Worm (Caenorhabditis elegans): ENCODE measurements around the gene C36C9.12.

DNA sequence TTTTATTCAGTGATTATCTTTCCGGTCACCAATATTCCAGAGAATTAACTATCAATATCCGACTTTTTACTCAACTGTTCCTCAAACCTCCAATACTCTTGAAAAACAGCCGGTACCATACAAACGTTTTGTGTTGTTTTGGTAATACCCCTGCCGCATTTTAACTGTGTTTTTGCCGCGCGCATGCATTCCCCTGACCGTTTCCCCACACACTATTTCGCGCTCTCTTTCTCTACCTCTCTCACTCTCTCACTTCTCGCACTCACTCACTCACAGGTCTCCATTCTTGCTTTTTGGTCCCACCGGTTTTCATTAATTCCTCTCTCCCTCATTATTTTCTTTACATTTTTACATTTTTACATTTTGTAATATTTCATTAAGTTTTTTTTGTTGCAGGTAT is 7.3 kb downstream of the C36C9.12 start, which contains the start of gene meg-4:
- TF ChIP-seq ceh-9 (tag; optimal IDR thresholded peaks at IDR 0.05) (no peak), fkh-10 (GFP tag; optimal IDR thresholded peaks at IDR 0.05) (no peak), rnt-1 (tag; optimal IDR thresholded peaks at IDR 0.05) (no peak), ceh-2 (tag; optimal IDR thresholded peaks at IDR 0.05) (no peak), lin-11 (tag; optimal IDR thresholded peaks at IDR 0.05) (no peak), ama-1 (optimal IDR thresholded peaks at IDR 0.05) (no peak), pha-4 (tag; optimal IDR thresholded peaks at IDR 0.05) (no peak), F13H6.1 (tag; optimal IDR thresholded peaks at IDR 0.05) (no peak)
